Fruit fly (Drosophila melanogaster): ENCODE results near the gene CG6138.
A peak's percentile ranks its signal among the peaks of the same experiment; 100 is the strongest.

The CG6138 gene

dm6 chr2L:10555269-10555668, 11.8 kb upstream of the CG6138 start (continued):
- TF ChIP-seq E2f1 (GFP tag; IDR thresholded peaks at IDR 0.05): 0 out of 2 replicates have a peak, but pooled peaks have one; percentile 9
- no peak for TF ChIP-seq CG16815 (GFP tag; optimal IDR thresholded peaks at IDR 0.05)
- no peak for TF ChIP-seq pho (GFP tag; optimal IDR thresholded peaks at IDR 0.05)
- no peak for TF ChIP-seq CG1529 (GFP tag; optimal IDR thresholded peaks at IDR 0.05)
- TF ChIP-seq ind (GFP tag; optimal IDR thresholded peaks at IDR 0.05): no peak
- TF ChIP-seq gce (GFP tag; IDR thresholded peaks at IDR 0.05): no peak
- TF ChIP-seq CG1024 (GFP tag; IDR thresholded peaks at IDR 0.05): no peak
- peak; percentile 19; the same call in 1 of the 3 replicates for TF ChIP-seq tgo (GFP tag; IDR thresholded peaks at IDR 0.05)
- TF ChIP-seq ci (GFP tag; IDR thresholded peaks at IDR 0.05): 0 out of 3 replicates have a peak, but pooled peaks have one; percentile 61
- TF ChIP-seq otp (GFP tag; IDR thresholded peaks at IDR 0.05): 0 out of 3 replicates have a peak, but pooled peaks have one; percentile 27
- no peak for TF ChIP-seq CG9215 (GFP tag; IDR thresholded peaks at IDR 0.05)
- TF ChIP-seq CG6689 (GFP tag; IDR thresholded peaks at IDR 0.05): peak; percentile 38; the same call in 1 of the 2 replicates
- TF ChIP-seq Xrp1 (GFP tag; IDR thresholded peaks at IDR 0.05): peak; percentile 16; the same call in 1 of the 2 replicates
- peak; percentile 47; the same call in 1 of the 2 replicates for TF ChIP-seq ara (GFP tag; IDR thresholded peaks at IDR 0.05)
- TF ChIP-seq Pdp1 (GFP tag; optimal IDR thresholded peaks at IDR 0.05): no peak
- no peak for TF ChIP-seq Hr78 (GFP tag; optimal IDR thresholded peaks at IDR 0.05)
- TF ChIP-seq C15 (GFP tag; IDR thresholded peaks at IDR 0.05): no peak
- no peak for TF ChIP-seq CG1792 (GFP tag; optimal IDR thresholded peaks at IDR 0.05)
- peak in 1 of 2 experiments; percentile 31 for TF ChIP-seq bsh (GFP tag; optimal IDR thresholded peaks at IDR 0.05)
- no peak for TF ChIP-seq gsb (GFP tag; IDR thresholded peaks at IDR 0.05)
- no peak for TF ChIP-seq CG1233 (GFP tag; optimal IDR thresholded peaks at IDR 0.05)
- TF ChIP-seq CG13775 (GFP tag; optimal IDR thresholded peaks at IDR 0.05): no peak
- TF ChIP-seq CG17359 (tag; optimal IDR thresholded peaks at IDR 0.05): peak; percentile 2
- TF ChIP-seq mirr (GFP tag; optimal IDR thresholded peaks at IDR 0.05): no peak
- TF ChIP-seq gem (tag; optimal IDR thresholded peaks at IDR 0.05): peak; percentile 23
- no peak for TF ChIP-seq lov (optimal IDR thresholded peaks at IDR 0.05)
- no peak for TF ChIP-seq lov (GFP tag; IDR thresholded peaks at IDR 0.05)
- TF ChIP-seq ewg (GFP tag; optimal IDR thresholded peaks at IDR 0.05): no peak
- 0 out of 2 replicates have a peak, but pooled peaks have one; percentile 13 for TF ChIP-seq Oaz (GFP tag; IDR thresholded peaks at IDR 0.05)
- TF ChIP-seq lmd (GFP tag; IDR thresholded peaks at IDR 0.05): 0 out of 2 replicates have a peak, but pooled peaks have one; percentile 21
- TF ChIP-seq Side (GFP tag; optimal IDR thresholded peaks at IDR 0.05): no peak
- TF ChIP-seq row (GFP tag; IDR thresholded peaks at IDR 0.05): peak; percentile 45; the same call in 2 of the 3 replicates
- no peak for TF ChIP-seq CG17568 (GFP tag; optimal IDR thresholded peaks at IDR 0.05)
- no peak for TF ChIP-seq Optix (GFP tag; IDR thresholded peaks at IDR 0.05)
- peak; percentile 63; the same call in 2 of the 3 replicates for TF ChIP-seq zfh1 (GFP tag; IDR thresholded peaks at IDR 0.05)
- TF ChIP-seq mld (GFP tag; IDR thresholded peaks at IDR 0.05; ENCODE audit: partially characterized antibody): no peak
- TF ChIP-seq pfk (GFP tag; optimal IDR thresholded peaks at IDR 0.05): no peak
- TF ChIP-seq CG5245 (GFP tag; optimal IDR thresholded peaks at IDR 0.05): no peak
- TF ChIP-seq chif (GFP tag; optimal IDR thresholded peaks at IDR 0.05): peak in 1 of 2 experiments; percentile 25

dm6 chr2L:10565674-10566073, 1.4 kb upstream of the CG6138 start:
- TF ChIP-seq ara (GFP tag; IDR thresholded peaks at IDR 0.05) (peak; percentile 19; the same call in 1 of the 2 replicates), CG32532 (GFP tag; IDR thresholded peaks at IDR 0.05) (peak; percentile 70; the same call in 1 of the 2 replicates), CG16815 (GFP tag; optimal IDR thresholded peaks at IDR 0.05) (peak; percentile 3), CG4854 (GFP tag; optimal IDR thresholded peaks at IDR 0.05) (no peak), CG17612 (GFP tag; IDR thresholded peaks at IDR 0.05) (no peak), CG8924 (tag; optimal IDR thresholded peaks at IDR 0.05) (peak; percentile 28), CG11085 (GFP tag; IDR thresholded peaks at IDR 0.05) (peak; percentile 51; the same call in 1 of the 2 replicates), CG1647 (GFP tag; optimal IDR thresholded peaks at IDR 0.05) (no peak), so (GFP tag; IDR thresholded peaks at IDR 0.05) (peak; percentile 68; the same call in 1 of the 3 replicates), CG2199 (GFP tag; IDR thresholded peaks at IDR 0.05) (no peak), row (GFP tag; IDR thresholded peaks at IDR 0.05) (peak; percentile 70), Meics (GFP tag; optimal IDR thresholded peaks at IDR 0.05) (peak; percentile 72), CG5180 (GFP tag; optimal IDR thresholded peaks at IDR 0.05) (peak; percentile 13), kah (GFP tag; optimal IDR thresholded peaks at IDR 0.05) (no peak), Ets65A (GFP tag) (peak; percentile 2), wek (GFP tag; optimal IDR thresholded peaks at IDR 0.05) (no peak), Chrac-16 (GFP tag; optimal IDR thresholded peaks at IDR 0.05) (peak; percentile 24)

All from whole organism, embryonic.